Fruit fly (Drosophila melanogaster) whole organism, wandering third instar larva: ENCODE data around the gene Mst27D.

Experiments used
- Abd-B ChIP-seq: fragments of >200 bp; optimal IDR thresholded peaks from 2 replicates; lab custom pipeline; 2017; ENCODE audit warnings: missing biosample characterization, missing genetic modification characterization
- Hr78 ChIP-seq: fragments of >200 bp; optimal IDR thresholded peaks from 2 replicates; lab custom pipeline; 2017; ENCODE audit warnings: missing biosample characterization, missing genetic modification characterization
- br ChIP-seq: fragments of 200-800 bp; sonication (Bioruptor generic); optimal IDR thresholded peaks from 2 replicates; lab custom pipeline; 2016; ENCODE audit warnings: missing biosample characterization, missing genetic modification characterization

- TF ChIP-seq Hr78 (GFP tag; lab: Kevin White, UChicago) (no peak), br (no peak), Abd-B (no peak)
Measured at dm6 chr2L:7067683-7068082, 7.0 kb upstream of the Mst27D start, which contains the start of gene Ugt307A1.
